Worm (Caenorhabditis elegans): ENCODE data around the gene Y47D3A.32.

The Y47D3A.32 gene

ce11 chrIII:11243421-11243820, 8.8 kb upstream of the Y47D3A.32 start (continued):
- TF ChIP-seq nhr-20 (tag; optimal IDR thresholded peaks at IDR 0.05) (peak; percentile 84), nhr-12 (tag; optimal IDR thresholded peaks at IDR 0.05) (no peak), zag-1 (tag; optimal IDR thresholded peaks at IDR 0.05) (no peak), aly-2 (tag; optimal IDR thresholded peaks at IDR 0.05) (no peak), nhr-237 (tag; optimal IDR thresholded peaks at IDR 0.05) (peak; percentile 15), hlh-4 (tag; optimal IDR thresholded peaks at IDR 0.05) (no peak), aha-1 (tag; optimal IDR thresholded peaks at IDR 0.05) (no peak), unc-62 (GFP tag; optimal IDR thresholded peaks at IDR 0.05) (no peak), elt-3 (tag; optimal IDR thresholded peaks at IDR 0.05) (peak in 4 of 6 experiments; percentile 47 to 61 (median 54)), nhr-11 (tag; optimal IDR thresholded peaks at IDR 0.05) (no peak), fkh-10 (GFP tag; optimal IDR thresholded peaks at IDR 0.05) (no peak), swsn-7 (tag; optimal IDR thresholded peaks at IDR 0.05) (peak; percentile 59), lin-14 (GFP tag; optimal IDR thresholded peaks at IDR 0.05) (peak; percentile 91), lin-15B (tag; optimal IDR thresholded peaks at IDR 0.05) (no peak), grh-1 (GFP tag; IDR thresholded peaks at IDR 0.05) (no peak), elt-2 (tag; optimal IDR thresholded peaks at IDR 0.05) (peak; percentile 25), nhr-28 (tag; optimal IDR thresholded peaks at IDR 0.05) (no peak), sup-37 (GFP tag; optimal IDR thresholded peaks at IDR 0.05) (no peak), irx-1 (tag; optimal IDR thresholded peaks at IDR 0.05) (peak; percentile 20), nhr-71 (tag; optimal IDR thresholded peaks at IDR 0.05) (peak; percentile 86), nhr-85 (tag) (peak; percentile 90), mef-2 (tag; optimal IDR thresholded peaks at IDR 0.05) (no peak), isw-1 (GFP tag; IDR thresholded peaks at IDR 0.05) (no peak), Y116A8C.19 (tag; optimal IDR thresholded peaks at IDR 0.05; ENCODE audit: borderline replicate concordance) (no peak), efl-1 (optimal IDR thresholded peaks at IDR 0.05) (peak; percentile 65 to 74), efl-1 (GFP tag; optimal IDR thresholded peaks at IDR 0.05 in 1 of 2) (peak; percentile 44 to 93), C04F5.9 (tag; optimal IDR thresholded peaks at IDR 0.05) (no peak), lir-3 (tag; optimal IDR thresholded peaks at IDR 0.05; ENCODE audit: poor library complexity) (no peak), mep-1 (tag; optimal IDR thresholded peaks at IDR 0.05) (peak; percentile 76), dsc-1 (tag; optimal IDR thresholded peaks at IDR 0.05) (peak; percentile 35), snu-23 (GFP tag; optimal IDR thresholded peaks at IDR 0.05) (peak; percentile 90), mdl-1 (tag; optimal IDR thresholded peaks at IDR 0.05) (peak in 1 of 2 experiments; percentile 60), ceh-63 (GFP tag; optimal IDR thresholded peaks at IDR 0.05) (no peak), fkh-8 (tag; optimal IDR thresholded peaks at IDR 0.05) (peak; percentile 33), vab-15 (tag; optimal IDR thresholded peaks at IDR 0.05) (no peak), C34B4.2 (tag; optimal IDR thresholded peaks at IDR 0.05) (no peak), C16A3.4 (tag; optimal IDR thresholded peaks at IDR 0.05) (peak; percentile 80), hlh-17 (GFP tag; optimal IDR thresholded peaks at IDR 0.05; ENCODE audit: borderline replicate concordance) (no peak)

ce11 chrIII:11244338-11244737, 7.9 kb upstream of the Y47D3A.32 start:
- TF ChIP-seq zip-4 (GFP tag; optimal IDR thresholded peaks at IDR 0.05), result no peak
- TF ChIP-seq lin-35 (GFP tag; optimal IDR thresholded peaks at IDR 0.05), result peak in 1 of 2 experiments; percentile 28
- TF ChIP-seq skn-1 (tag; optimal IDR thresholded peaks at IDR 0.05), result peak; percentile 96
- TF ChIP-seq xbp-1 (tag; optimal IDR thresholded peaks at IDR 0.05), result no peak
- TF ChIP-seq nhr-19 (GFP tag; conservative IDR thresholded peaks at IDR 0.05), result no peak

DNA sequence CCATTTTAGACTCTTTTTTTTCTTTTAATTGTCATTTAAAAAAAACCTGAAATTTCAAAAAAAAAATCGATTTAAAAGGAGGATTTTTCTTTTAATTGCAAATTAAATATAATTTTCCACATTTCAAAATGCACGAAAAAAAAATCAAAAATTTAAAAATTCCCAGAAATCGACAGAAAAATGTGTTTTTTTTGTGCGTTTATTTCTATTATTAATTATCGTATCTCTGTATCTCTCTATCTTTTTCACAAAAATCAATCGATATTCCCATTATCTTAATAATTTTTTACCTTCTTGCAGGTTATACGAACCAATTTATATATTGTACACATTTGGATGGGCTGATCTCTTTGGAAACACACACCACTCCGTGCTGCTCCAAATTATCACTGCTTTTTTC, 7.4 kb upstream of the Y47D3A.32 start, which contains the start of gene rsks-1:
TSS of gene rsks-1 (plus strand) at position 301 of the 400 bp plus-strand sequence.
- TF ChIP-seq fkh-8 (tag; optimal IDR thresholded peaks at IDR 0.05), result no peak
- TF ChIP-seq aly-2 (tag; optimal IDR thresholded peaks at IDR 0.05), result no peak
- TF ChIP-seq ztf-4 (tag; optimal IDR thresholded peaks at IDR 0.05), result no peak
- TF ChIP-seq sox-4 (tag; optimal IDR thresholded peaks at IDR 0.05), result no peak
- no peak for TF ChIP-seq ceh-82 (tag; optimal IDR thresholded peaks at IDR 0.05)
- no peak for TF ChIP-seq snu-23 (GFP tag; optimal IDR thresholded peaks at IDR 0.05)
- TF ChIP-seq alr-1 (tag; optimal IDR thresholded peaks at IDR 0.05; ENCODE audit: borderline replicate concordance), result no peak
- TF ChIP-seq nhr-76 (tag; optimal IDR thresholded peaks at IDR 0.05), result no peak
- TF ChIP-seq blmp-1 (tag; optimal IDR thresholded peaks at IDR 0.05), result no peak
- no peak for TF ChIP-seq C16A3.4 (tag; optimal IDR thresholded peaks at IDR 0.05)
- TF ChIP-seq nhr-90 (tag; optimal IDR thresholded peaks at IDR 0.05; ENCODE audit: poor library complexity), result no peak
- TF ChIP-seq unc-62 (GFP tag; optimal IDR thresholded peaks at IDR 0.05), result no peak
- no peak for TF ChIP-seq lin-14 (GFP tag; optimal IDR thresholded peaks at IDR 0.05)
- TF ChIP-seq hlh-17 (GFP tag; optimal IDR thresholded peaks at IDR 0.05; ENCODE audit: borderline replicate concordance), result no peak
